Fruit fly (Drosophila melanogaster) whole organism, wandering third instar larva: Measurements from ENCODE around the gene Esp.
A peak's percentile ranks its signal among the peaks of the same experiment; 100 is the strongest.

Experiments
- CG32264 ChIP-seq: fragments of 200-800 bp; sonication (Bioruptor generic); optimal IDR thresholded peaks from 2 replicates; lab custom pipeline; 2016; ENCODE audit warnings: missing biosample characterization, missing genetic modification characterization
- CG9705 ChIP-seq: fragments of 200-800 bp; sonication (Bioruptor generic); optimal IDR thresholded peaks from 2 replicates; lab custom pipeline; 2018; ENCODE audit warnings: missing biosample characterization, mild to moderate bottlenecking, missing genetic modification characterization
- HLH106 ChIP-seq: fragments of 200-800 bp; optimal IDR thresholded peaks from 3 replicates; lab custom pipeline; 2019; ENCODE audit warnings: missing biosample characterization, mild to moderate bottlenecking, missing genetic modification characterization, moderate library complexity
- Hr83 ChIP-seq: fragments of 200-300 bp; sonication (Bioruptor generic); optimal IDR thresholded peaks from 2 replicates; lab custom pipeline; 2016; ENCODE audit warnings: missing biosample characterization, mild to moderate bottlenecking, missing genetic modification characterization, moderate library complexity; ENCODE audit not compliant: poor library complexity, severe bottlenecking
- Rel ChIP-seq, 2 experiments: fragments of 200-800 bp; sonication (Bioruptor generic) in 1 of 2; optimal IDR thresholded peaks; 2 replicates in 1 of 2; 3 replicates in 1 of 2; lab custom pipeline; 2016 to 2019; ENCODE audit warnings: mild to moderate bottlenecking in 2 of 2, missing biosample characterization in 2 of 2, missing genetic modification characterization in 2 of 2, moderate library complexity in 1 of 2
- brk ChIP-seq: fragments of 200-800 bp; sonication (Bioruptor generic); optimal IDR thresholded peaks from 2 replicates; lab custom pipeline; 2016; ENCODE audit warnings: missing biosample characterization, mild to moderate bottlenecking, missing genetic modification characterization
- dl ChIP-seq, 2 experiments: fragments of 175-275, 200-275 bp in 1 of 2; fragments of 200-275 bp in 1 of 2; sonication (Bioruptor generic); optimal IDR thresholded peaks; lab custom pipeline; 2018; ENCODE audit warnings: mild to moderate bottlenecking in 2 of 2, missing biosample characterization in 2 of 2, missing genetic modification characterization in 2 of 2, moderate library complexity in 2 of 2; ENCODE audit not compliant: partially characterized antibody in 2 of 2, insufficient read depth in 1 of 2
- dsf ChIP-seq: sonication (Bioruptor generic); optimal IDR thresholded peaks from 2 replicates; lab custom pipeline; 2016; ENCODE audit warnings: missing biosample characterization, missing genetic modification characterization, borderline replicate concordance
- fru ChIP-seq: fragments of 200-800 bp; sonication (Bioruptor generic); optimal IDR thresholded peaks from 3 replicates; lab custom pipeline; 2016; ENCODE audit warnings: missing biosample characterization, mild to moderate bottlenecking, missing genetic modification characterization
- h ChIP-seq: fragments of 200-800 bp; sonication (Bioruptor generic); optimal IDR thresholded peaks from 3 replicates; lab custom pipeline; 2016; ENCODE audit warnings: missing biosample characterization, mild to moderate bottlenecking, missing genetic modification characterization
- pan ChIP-seq: fragments of >200 bp; optimal IDR thresholded peaks from 2 replicates; lab custom pipeline; 2017
- psq ChIP-seq: fragments of 200-800 bp; sonication (Bioruptor generic); optimal IDR thresholded peaks from 3 replicates; lab custom pipeline; 2017; ENCODE audit warnings: missing biosample characterization, mild to moderate bottlenecking, missing genetic modification characterization, moderate library complexity
- woc ChIP-seq: sonication (Bioruptor generic); optimal IDR thresholded peaks from 2 replicates; lab custom pipeline; 2016; ENCODE audit warnings: missing biosample characterization, mild to moderate bottlenecking, missing genetic modification characterization

- peak; percentile 82 for TF ChIP-seq fru (GFP tag; lab: Kevin White, UChicago)
- TF ChIP-seq dl (GFP tag; optimal IDR thresholded peaks at IDR 0.05; lab: Kevin White, UChicago; ENCODE audit: insufficient read depth in 1 of 2, partially characterized antibody in 2 of 2): no peak
- TF ChIP-seq Rel (GFP tag; optimal IDR thresholded peaks at IDR 0.05; lab: Kevin White, UChicago): peak; percentile 48
- peak; percentile 39 for TF ChIP-seq Rel (tag; optimal IDR thresholded peaks at IDR 0.05; lab: Kevin White, UChicago)
- no peak for TF ChIP-seq pan (lab: Kevin White, UChicago)
- peak; percentile 43 for TF ChIP-seq CG9705
- peak; percentile 16 for TF ChIP-seq dsf
- TF ChIP-seq brk (GFP tag; lab: Kevin White, UChicago): no peak
- TF ChIP-seq woc: peak; percentile 37
- TF ChIP-seq HLH106: peak; percentile 91
- peak; percentile 87 for TF ChIP-seq psq (GFP tag; lab: Kevin White, UChicago)
- TF ChIP-seq h (GFP tag; lab: Kevin White, UChicago): peak; percentile 73
- no peak for TF ChIP-seq Hr83
- TF ChIP-seq CG32264 (GFP tag; lab: Kevin White, UChicago): no peak
Measured at dm6 chr3R:24893320-24893955, 51.7 kb downstream of the Esp start.
